Fruit fly (Drosophila melanogaster) whole organism, wandering third instar larva: Measurements from ENCODE around the gene Gr63a.

Experiments used
- Abd-B ChIP-seq: fragments of >200 bp; optimal IDR thresholded peaks from 2 replicates; lab custom pipeline; 2017; ENCODE audit warnings: missing biosample characterization, missing genetic modification characterization
- CG32264 ChIP-seq: fragments of 200-800 bp; sonication (Bioruptor generic); optimal IDR thresholded peaks from 2 replicates; lab custom pipeline; 2016; ENCODE audit warnings: missing biosample characterization, missing genetic modification characterization
- CG9705 ChIP-seq: fragments of 200-800 bp; sonication (Bioruptor generic); optimal IDR thresholded peaks from 2 replicates; lab custom pipeline; 2018; ENCODE audit warnings: missing biosample characterization, mild to moderate bottlenecking, missing genetic modification characterization
- CrebA ChIP-seq: fragments of 200-800 bp; sonication (Bioruptor generic); optimal IDR thresholded peaks from 2 replicates; lab custom pipeline; 2016; ENCODE audit warnings: missing biosample characterization, mild to moderate bottlenecking, missing genetic modification characterization, borderline replicate concordance
- Dfd ChIP-seq: fragments of >200 bp; optimal IDR thresholded peaks from 2 replicates; lab custom pipeline; 2017; ENCODE audit warnings: missing biosample characterization, missing genetic modification characterization
- Dif ChIP-seq: fragments of 200-275, 200-300 bp; sonication (Bioruptor generic); optimal IDR thresholded peaks from 2 replicates; lab custom pipeline; 2018; ENCODE audit warnings: missing biosample characterization, missing genetic modification characterization; ENCODE audit not compliant: partially characterized antibody
- GATAd ChIP-seq: sonication (Bioruptor generic); optimal IDR thresholded peaks from 2 replicates; lab custom pipeline; 2016; ENCODE audit warnings: missing biosample characterization, missing genetic modification characterization
- HLH106 ChIP-seq: fragments of 200-800 bp; optimal IDR thresholded peaks from 3 replicates; lab custom pipeline; 2019; ENCODE audit warnings: missing biosample characterization, mild to moderate bottlenecking, missing genetic modification characterization, moderate library complexity
- Hnf4 ChIP-seq: fragments of 200-800 bp; sonication (Bioruptor generic); optimal IDR thresholded peaks from 2 replicates; lab custom pipeline; 2016; ENCODE audit warnings: missing biosample characterization, mild to moderate bottlenecking, missing genetic modification characterization
- Hr78 ChIP-seq: fragments of >200 bp; optimal IDR thresholded peaks from 2 replicates; lab custom pipeline; 2017; ENCODE audit warnings: missing biosample characterization, missing genetic modification characterization
- Hr83 ChIP-seq: fragments of 200-300 bp; sonication (Bioruptor generic); optimal IDR thresholded peaks from 2 replicates; lab custom pipeline; 2016; ENCODE audit warnings: missing biosample characterization, mild to moderate bottlenecking, missing genetic modification characterization, moderate library complexity; ENCODE audit not compliant: poor library complexity, severe bottlenecking
- Jra ChIP-seq: sonication (Bioruptor generic); optimal IDR thresholded peaks from 2 replicates; lab custom pipeline; 2016; ENCODE audit warnings: missing biosample characterization, missing genetic modification characterization
- Mio ChIP-seq: sonication (Bioruptor generic); optimal IDR thresholded peaks from 2 replicates; lab custom pipeline; 2016; ENCODE audit warnings: missing biosample characterization, missing genetic modification characterization
- Myc ChIP-seq: fragments of >200 bp; optimal IDR thresholded peaks from 2 replicates; lab custom pipeline; 2017
- N ChIP-seq: fragments of >200 bp; optimal IDR thresholded peaks from 2 replicates; lab custom pipeline; 2018; ENCODE audit warnings: missing biosample characterization, missing external identifiers, missing genetic modification characterization
- OdsH ChIP-seq: fragments of 200-800 bp; sonication (Bioruptor generic); optimal IDR thresholded peaks from 2 replicates; lab custom pipeline; 2016; ENCODE audit warnings: missing biosample characterization, mild to moderate bottlenecking, missing genetic modification characterization
- Rel ChIP-seq, 2 experiments: fragments of 200-800 bp; sonication (Bioruptor generic) in 1 of 2; optimal IDR thresholded peaks; 2 replicates in 1 of 2; 3 replicates in 1 of 2; lab custom pipeline; 2016 to 2019; ENCODE audit warnings: mild to moderate bottlenecking in 2 of 2, missing biosample characterization in 2 of 2, missing genetic modification characterization in 2 of 2, moderate library complexity in 1 of 2
- Sp1 ChIP-seq: fragments of 200-800 bp; sonication (Bioruptor generic); optimal IDR thresholded peaks from 3 replicates; lab custom pipeline; 2019; ENCODE audit warnings: missing biosample characterization, mild to moderate bottlenecking, missing genetic modification characterization, moderate library complexity
- Vsx2 ChIP-seq: fragments of 200-300, 225-300 bp; sonication (Bioruptor generic); optimal IDR thresholded peaks from 2 replicates; lab custom pipeline; 2018; ENCODE audit warnings: missing biosample characterization, missing genetic modification characterization; ENCODE audit not compliant: partially characterized antibody
- br ChIP-seq: fragments of 200-800 bp; sonication (Bioruptor generic); optimal IDR thresholded peaks from 2 replicates; lab custom pipeline; 2016; ENCODE audit warnings: missing biosample characterization, missing genetic modification characterization
- brk ChIP-seq: fragments of 200-800 bp; sonication (Bioruptor generic); optimal IDR thresholded peaks from 2 replicates; lab custom pipeline; 2016; ENCODE audit warnings: missing biosample characterization, mild to moderate bottlenecking, missing genetic modification characterization
- dl ChIP-seq, 2 experiments: fragments of 175-275, 200-275 bp in 1 of 2; fragments of 200-275 bp in 1 of 2; sonication (Bioruptor generic); optimal IDR thresholded peaks; lab custom pipeline; 2018; ENCODE audit warnings: mild to moderate bottlenecking in 2 of 2, missing biosample characterization in 2 of 2, missing genetic modification characterization in 2 of 2, moderate library complexity in 2 of 2; ENCODE audit not compliant: partially characterized antibody in 2 of 2, insufficient read depth in 1 of 2
- dmrt93B ChIP-seq: fragments of 200-800 bp; sonication (Bioruptor generic); optimal IDR thresholded peaks from 2 replicates; lab custom pipeline; 2018; ENCODE audit warnings: missing biosample characterization, mild to moderate bottlenecking, missing genetic modification characterization
- dsf ChIP-seq: sonication (Bioruptor generic); optimal IDR thresholded peaks from 2 replicates; lab custom pipeline; 2016; ENCODE audit warnings: missing biosample characterization, missing genetic modification characterization, borderline replicate concordance
- ey ChIP-seq: fragments of 200-800 bp; sonication (Bioruptor generic); optimal IDR thresholded peaks from 2 replicates; lab custom pipeline; 2016; ENCODE audit warnings: missing biosample characterization, missing genetic modification characterization
- foxo ChIP-seq, 2 experiments: fragments of 200-800 bp; sonication (Bioruptor generic); optimal IDR thresholded peaks; 2 replicates in 1 of 2; 3 replicates in 1 of 2; lab custom pipeline; 2016 to 2017; ENCODE audit warnings: missing biosample characterization in 2 of 2, missing genetic modification characterization in 2 of 2
- fru ChIP-seq: fragments of 200-800 bp; sonication (Bioruptor generic); optimal IDR thresholded peaks from 3 replicates; lab custom pipeline; 2016; ENCODE audit warnings: missing biosample characterization, mild to moderate bottlenecking, missing genetic modification characterization
- h ChIP-seq: fragments of 200-800 bp; sonication (Bioruptor generic); optimal IDR thresholded peaks from 3 replicates; lab custom pipeline; 2016; ENCODE audit warnings: missing biosample characterization, mild to moderate bottlenecking, missing genetic modification characterization
- jim ChIP-seq: fragments of 175-275, 200-325 bp; sonication (Bioruptor generic); optimal IDR thresholded peaks from 2 replicates; lab custom pipeline; 2016; ENCODE audit warnings: missing biosample characterization, mild to moderate bottlenecking, missing genetic modification characterization
- lola ChIP-seq: fragments of >200 bp; optimal IDR thresholded peaks from 2 replicates; lab custom pipeline; 2017; ENCODE audit warnings: missing biosample characterization, missing genetic modification characterization
- pan ChIP-seq: fragments of >200 bp; optimal IDR thresholded peaks from 2 replicates; lab custom pipeline; 2017
- psq ChIP-seq: fragments of 200-800 bp; sonication (Bioruptor generic); optimal IDR thresholded peaks from 3 replicates; lab custom pipeline; 2017; ENCODE audit warnings: missing biosample characterization, mild to moderate bottlenecking, missing genetic modification characterization, moderate library complexity
- rgr ChIP-seq: fragments of 200-800 bp; sonication (Bioruptor generic); optimal IDR thresholded peaks from 3 replicates; lab custom pipeline; 2016; ENCODE audit warnings: missing biosample characterization, mild to moderate bottlenecking, missing genetic modification characterization
- sage ChIP-seq: fragments of 200-800 bp; sonication (Bioruptor generic); optimal IDR thresholded peaks from 2 replicates; lab custom pipeline; 2016; ENCODE audit warnings: missing biosample characterization, mild to moderate bottlenecking, missing genetic modification characterization
- sv ChIP-seq: fragments of 200-800 bp; sonication (Bioruptor generic); optimal IDR thresholded peaks from 3 replicates; lab custom pipeline; 2016; ENCODE audit warnings: missing biosample characterization, missing genetic modification characterization
- tai ChIP-seq: sonication (Bioruptor generic); optimal IDR thresholded peaks from 2 replicates; lab custom pipeline; 2016; ENCODE audit warnings: missing biosample characterization, missing genetic modification characterization
- usp ChIP-seq: fragments of >200 bp; optimal IDR thresholded peaks from 2 replicates; lab custom pipeline; 2017; ENCODE audit warnings: missing biosample characterization, missing genetic modification characterization
- woc ChIP-seq: sonication (Bioruptor generic); optimal IDR thresholded peaks from 2 replicates; lab custom pipeline; 2016; ENCODE audit warnings: missing biosample characterization, mild to moderate bottlenecking, missing genetic modification characterization

Gr63a gene

DNA sequence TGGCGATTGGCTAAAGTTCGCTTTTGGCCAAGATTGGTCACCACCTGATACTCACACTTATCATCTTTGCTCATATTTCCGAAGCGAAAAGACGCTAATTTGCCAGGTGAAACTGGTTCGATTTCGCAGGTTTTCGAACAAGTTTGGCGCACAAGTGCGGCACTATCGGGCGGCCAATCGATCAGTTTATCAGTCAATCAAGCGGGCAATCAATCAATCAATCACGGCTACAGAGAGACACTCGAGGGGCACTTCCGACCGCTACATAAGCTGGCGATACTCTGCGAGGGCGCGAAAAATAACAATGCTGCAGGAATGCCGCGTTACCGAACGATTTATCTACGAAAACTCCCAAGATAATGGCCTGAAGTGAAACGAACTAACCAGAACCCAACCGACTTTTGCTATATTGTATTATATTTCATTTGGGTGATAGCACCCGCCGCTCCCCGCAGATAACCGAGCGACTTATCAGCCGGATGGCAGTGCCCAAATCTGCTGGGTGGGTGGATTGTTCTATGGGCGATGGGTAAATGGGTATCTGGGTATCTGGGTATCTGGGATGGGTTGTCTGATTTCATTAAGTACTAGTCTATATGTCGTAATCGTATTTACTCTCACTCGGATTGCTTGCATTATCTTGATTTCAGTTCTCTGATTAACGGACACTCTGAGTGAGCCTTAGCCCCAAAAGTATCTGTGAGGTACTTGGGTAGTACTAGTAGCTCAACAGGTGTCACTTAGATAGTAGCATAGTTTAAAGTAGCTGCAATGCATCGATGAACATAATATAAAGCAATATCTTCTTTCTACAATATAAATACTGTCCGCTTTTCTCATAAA, 32.8 kb upstream of the Gr63a start:
- TF ChIP-seq Hr83 (no peak), Rel (GFP tag; optimal IDR thresholded peaks at IDR 0.05; lab: Kevin White, UChicago) (no peak), Rel (tag; optimal IDR thresholded peaks at IDR 0.05; lab: Kevin White, UChicago) (peak; percentile 44), Dif (GFP tag; lab: Kevin White, UChicago) (peak; percentile 5), Abd-B (GFP tag; lab: Kevin White, UChicago) (no peak), h (GFP tag; lab: Kevin White, UChicago) (peak; percentile 38), CG9705 (GFP tag; lab: Kevin White, UChicago) (no peak)

DNA sequence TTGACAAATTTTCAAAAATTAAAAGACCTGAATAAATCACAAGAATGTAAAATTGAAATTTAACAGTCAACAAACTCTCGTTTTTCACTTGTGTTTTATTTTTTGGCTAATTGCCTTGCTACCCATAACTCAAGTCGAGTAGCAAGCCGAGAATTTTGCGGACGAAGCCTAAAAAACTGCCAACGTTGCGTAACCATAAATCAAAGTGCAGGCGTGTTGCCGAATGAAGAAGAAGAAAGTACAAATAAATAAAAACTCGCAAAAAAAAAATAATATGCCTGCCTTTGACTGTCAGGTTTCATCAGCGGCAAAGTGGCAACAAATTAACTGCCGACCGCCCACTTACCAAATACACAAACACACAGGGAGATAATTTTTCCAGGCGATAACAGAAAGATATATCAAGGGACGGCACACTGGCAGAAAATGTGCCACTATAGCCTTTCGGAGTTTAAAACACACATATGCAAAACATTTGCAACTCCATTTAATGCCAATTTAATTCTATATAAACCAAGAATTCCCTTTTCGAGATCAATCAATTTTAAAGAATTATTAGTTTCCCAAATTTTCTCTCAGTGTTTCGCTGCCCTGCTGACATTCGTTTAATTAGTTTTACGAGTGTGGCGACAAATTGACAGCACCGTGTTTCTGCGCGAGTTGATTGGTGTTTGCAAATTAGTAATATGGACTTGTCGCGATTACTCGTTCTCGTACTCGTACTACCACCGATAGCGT, 32.0 kb upstream of the Gr63a start:
- TF ChIP-seq rgr = peak; percentile 97
- peak; percentile 88 for TF ChIP-seq sv
- TF ChIP-seq Vsx2 (GFP tag; lab: Kevin White, UChicago) = no peak
- TF ChIP-seq fru (GFP tag; lab: Kevin White, UChicago) = peak; percentile 93
- peak; percentile 24 for TF ChIP-seq jim (GFP tag; lab: Kevin White, UChicago)
- peak; percentile 97 for TF ChIP-seq ey (GFP tag; lab: Kevin White, UChicago)
- peak; percentile 84 for TF ChIP-seq Jra
- no peak for TF ChIP-seq lola (GFP tag; lab: Kevin White, UChicago)
- TF ChIP-seq Hnf4 (GFP tag; lab: Kevin White, UChicago) = peak; percentile 92
- peak; percentile 94 for TF ChIP-seq br (GFP tag; lab: Kevin White, UChicago)
- no peak for TF ChIP-seq N (GFP tag; lab: Kevin White, UChicago)
- peak; percentile 85 for TF ChIP-seq brk (GFP tag; lab: Kevin White, UChicago)
- peak; percentile 70 for TF ChIP-seq Hr83
- peak; percentile 37 to 95 for TF ChIP-seq foxo (GFP tag; optimal IDR thresholded peaks at IDR 0.05; lab: Kevin White, UChicago)
- peak; percentile 75 for TF ChIP-seq CG32264 (GFP tag; lab: Kevin White, UChicago)
- no peak for TF ChIP-seq Dfd (GFP tag; lab: Kevin White, UChicago)
- TF ChIP-seq GATAd (GFP tag; lab: Kevin White, UChicago) = peak; percentile 84
- peak; percentile 71 for TF ChIP-seq Mio (GFP tag; lab: Kevin White, UChicago)
- TF ChIP-seq woc = peak; percentile 57
- TF ChIP-seq Rel (GFP tag; optimal IDR thresholded peaks at IDR 0.05; lab: Kevin White, UChicago) = peak; percentile 58
- peak; percentile 74 for TF ChIP-seq Rel (tag; optimal IDR thresholded peaks at IDR 0.05; lab: Kevin White, UChicago)
- no peak for TF ChIP-seq Myc
- peak; percentile 79 for TF ChIP-seq dmrt93B
- no peak for TF ChIP-seq Dif (GFP tag; lab: Kevin White, UChicago)
- no peak for TF ChIP-seq Abd-B (GFP tag; lab: Kevin White, UChicago)
- TF ChIP-seq Hr78 (GFP tag; lab: Kevin White, UChicago) = no peak
- TF ChIP-seq sage (GFP tag; lab: Kevin White, UChicago) = peak; percentile 79
- TF ChIP-seq dsf (GFP tag; lab: Kevin White, UChicago) = peak; percentile 74
- peak; percentile 95 for TF ChIP-seq OdsH (GFP tag; lab: Kevin White, UChicago)
- peak; percentile 87 for TF ChIP-seq tai (GFP tag; lab: Kevin White, UChicago)
- peak; percentile 78 for TF ChIP-seq CG9705 (GFP tag; lab: Kevin White, UChicago)
- TF ChIP-seq dl (GFP tag; optimal IDR thresholded peaks at IDR 0.05; lab: Kevin White, UChicago; ENCODE audit: insufficient read depth in 1 of 2, partially characterized antibody in 2 of 2) = no peak
- TF ChIP-seq psq (GFP tag; lab: Kevin White, UChicago) = peak; percentile 89
- TF ChIP-seq HLH106 (tag; lab: Kevin White, UChicago) = peak; percentile 92
- peak; percentile 77 for TF ChIP-seq CrebA
- TF ChIP-seq pan (lab: Kevin White, UChicago) = no peak
- TF ChIP-seq h (GFP tag; lab: Kevin White, UChicago) = peak; percentile 97
- TF ChIP-seq Sp1 = peak; percentile 91
- no peak for TF ChIP-seq usp (GFP tag; lab: Kevin White, UChicago)
